In genomic region chr3L:11118627-11119395, dm6 we compare ENCODE assay signal across 1 fruit fly cellular context.
TF ChIP-seq lines count a peak whose summit lies in the region.

No protein-coding gene starts in this region.

TF ChIP-seq in whole organism, embryonic, 481 proteins besides CTCF, POLR2A, EP300 and RAD21 (continued from another document):
- TF ChIP-seq CG7786 (GFP tag; optimal IDR thresholded peaks at IDR 0.05; lab: Kevin White, UChicago), result peak; percentile 59
- peak; percentile 81 for TF ChIP-seq HLHmδ (GFP tag; optimal IDR thresholded peaks at IDR 0.05; lab: Kevin White, UChicago)
- TF ChIP-seq fd102C (GFP tag; optimal IDR thresholded peaks at IDR 0.05; lab: Kevin White, UChicago), result peak; percentile 88
- peak; percentile 57; the same call in 1 of the 3 replicates for TF ChIP-seq CG11695 (GFP tag; IDR thresholded peaks at IDR 0.05; lab: Robert Waterston, UW)
- peak; percentile 58; the same call in 1 of the 2 replicates for TF ChIP-seq stc (GFP tag; IDR thresholded peaks at IDR 0.05; lab: Robert Waterston, UW)
- peak; percentile 62 for TF ChIP-seq CG15269 (tag; optimal IDR thresholded peaks at IDR 0.05; lab: Kevin White, UChicago)
- TF ChIP-seq Chrac-16 (GFP tag; optimal IDR thresholded peaks at IDR 0.05; lab: Kevin White, UChicago), result no peak
- TF ChIP-seq D (optimal IDR thresholded peaks at IDR 0.05; lab: Kevin White, UChicago), result no peak
- peak; percentile 61 for TF ChIP-seq D (GFP tag; optimal IDR thresholded peaks at IDR 0.05; lab: Kevin White, UChicago)
- TF ChIP-seq eyg (GFP tag; optimal IDR thresholded peaks at IDR 0.05; lab: Kevin White, UChicago), result peak; percentile 33
- TF ChIP-seq CG5245 (GFP tag; optimal IDR thresholded peaks at IDR 0.05; lab: Kevin White, UChicago), result peak; percentile 45
- peak; percentile 73 for TF ChIP-seq grn (GFP tag; optimal IDR thresholded peaks at IDR 0.05; lab: Kevin White, UChicago)
- no peak for TF ChIP-seq trem (tag; optimal IDR thresholded peaks at IDR 0.05; lab: Kevin White, UChicago)
- TF ChIP-seq dati (GFP tag; IDR thresholded peaks at IDR 0.05; lab: Robert Waterston, UW), result no peak
- peak; percentile 49 for TF ChIP-seq repo (GFP tag; optimal IDR thresholded peaks at IDR 0.05; lab: Kevin White, UChicago)
- no peak for TF ChIP-seq cad (GFP tag; optimal IDR thresholded peaks at IDR 0.05; lab: Kevin White, UChicago)
- TF ChIP-seq CG13123 (GFP tag; optimal IDR thresholded peaks at IDR 0.05; lab: Kevin White, UChicago), result peak; percentile 68
- peak; percentile 84 for TF ChIP-seq Hey (tag; optimal IDR thresholded peaks at IDR 0.05; lab: Kevin White, UChicago)
- TF ChIP-seq CG4854 (GFP tag; optimal IDR thresholded peaks at IDR 0.05; lab: Kevin White, UChicago), result peak; percentile 34
- TF ChIP-seq zf30C (GFP tag; optimal IDR thresholded peaks at IDR 0.05; lab: Kevin White, UChicago), result peak; percentile 51
- peak; percentile 43 for TF ChIP-seq row (GFP tag; IDR thresholded peaks at IDR 0.05; lab: Robert Waterston, UW)
- peak; percentile 86 for TF ChIP-seq CG15479 (GFP tag; optimal IDR thresholded peaks at IDR 0.05; lab: Kevin White, UChicago)
- no peak for TF ChIP-seq tin (GFP tag; optimal IDR thresholded peaks at IDR 0.05; lab: Kevin White, UChicago)
- TF ChIP-seq chn (GFP tag; optimal IDR thresholded peaks at IDR 0.05; lab: Kevin White, UChicago), result no peak
- TF ChIP-seq Lim3 (GFP tag; IDR thresholded peaks at IDR 0.05; lab: Robert Waterston, UW), result no peak
- TF ChIP-seq fd96Cb (tag; optimal IDR thresholded peaks at IDR 0.05; lab: Kevin White, UChicago), result no peak
- TF ChIP-seq Bteb2 (GFP tag; optimal IDR thresholded peaks at IDR 0.05; lab: Kevin White, UChicago), result peak; percentile 41
- 0 out of 3 replicates have a peak, but pooled peaks have one; percentile 66 for TF ChIP-seq C15 (GFP tag; IDR thresholded peaks at IDR 0.05; lab: Robert Waterston, UW)
- TF ChIP-seq Drgx (GFP tag; IDR thresholded peaks at IDR 0.05; lab: Robert Waterston, UW), result peak; percentile 53; the same call in 1 of the 2 replicates
- TF ChIP-seq slp2 (GFP tag; optimal IDR thresholded peaks at IDR 0.05; lab: Kevin White, UChicago), result peak; percentile 52
- peak; percentile 76 for TF ChIP-seq CG12219 (GFP tag; optimal IDR thresholded peaks at IDR 0.05; lab: Kevin White, UChicago)
- TF ChIP-seq CG1024 (GFP tag; IDR thresholded peaks at IDR 0.05; lab: Robert Waterston, UW), result peak; percentile 68; the same call in 1 of the 2 replicates
- peak; percentile 73 for TF ChIP-seq nom (GFP tag; optimal IDR thresholded peaks at IDR 0.05; lab: Kevin White, UChicago)
- TF ChIP-seq bowl (GFP tag; IDR thresholded peaks at IDR 0.05; lab: Robert Waterston, UW), result no peak
- no peak for TF ChIP-seq ham (GFP tag; IDR thresholded peaks at IDR 0.05; lab: Robert Waterston, UW)
- peak; percentile 76 for TF ChIP-seq disco-r (GFP tag; optimal IDR thresholded peaks at IDR 0.05; lab: Kevin White, UChicago)
- peak; percentile 44 for TF ChIP-seq CG12942 (GFP tag; optimal IDR thresholded peaks at IDR 0.05; lab: Kevin White, UChicago)
- peak; percentile 64; the same call in 1 of the 3 replicates for TF ChIP-seq CG17361 (GFP tag; IDR thresholded peaks at IDR 0.05; lab: Robert Waterston, UW)
- TF ChIP-seq Vsx1 (GFP tag; optimal IDR thresholded peaks at IDR 0.05; lab: Kevin White, UChicago), result peak; percentile 71
- TF ChIP-seq abd-A (tag; optimal IDR thresholded peaks at IDR 0.05; lab: Kevin White, UChicago), result peak; percentile 98
- TF ChIP-seq B-H2 (GFP tag; optimal IDR thresholded peaks at IDR 0.05; lab: Kevin White, UChicago), result peak; percentile 92
- TF ChIP-seq CG7928 (GFP tag; optimal IDR thresholded peaks at IDR 0.05; lab: Kevin White, UChicago), result no peak
- TF ChIP-seq CkIIα-i1 (GFP tag; IDR thresholded peaks at IDR 0.05; lab: Robert Waterston, UW), result no peak
- TF ChIP-seq pita (GFP tag; optimal IDR thresholded peaks at IDR 0.05; lab: Kevin White, UChicago), result no peak
- TF ChIP-seq CG4730 (GFP tag; IDR thresholded peaks at IDR 0.05; lab: Robert Waterston, UW), result no peak
- TF ChIP-seq ems (GFP tag; optimal IDR thresholded peaks at IDR 0.05; lab: Kevin White, UChicago), result peak; percentile 15
- TF ChIP-seq CG5180 (GFP tag; optimal IDR thresholded peaks at IDR 0.05; lab: Kevin White, UChicago), result peak; percentile 77
- TF ChIP-seq CG18011 (GFP tag; optimal IDR thresholded peaks at IDR 0.05; lab: Kevin White, UChicago), result peak; percentile 23
- peak; percentile 54 for TF ChIP-seq CG3847 (GFP tag; IDR thresholded peaks at IDR 0.05; lab: Robert Waterston, UW)
- peak; percentile 55 to 75 for TF ChIP-seq Pdp1 (GFP tag; optimal IDR thresholded peaks at IDR 0.05; lab: Kevin White, UChicago)
- peak; percentile 58 for TF ChIP-seq odd (GFP tag; optimal IDR thresholded peaks at IDR 0.05; lab: Kevin White, UChicago)
- peak; percentile 85 for TF ChIP-seq schlank (tag; optimal IDR thresholded peaks at IDR 0.05; lab: Kevin White, UChicago)
- TF ChIP-seq tx (GFP tag; optimal IDR thresholded peaks at IDR 0.05; lab: Kevin White, UChicago), result peak; percentile 47
- TF ChIP-seq CG9817 (tag; optimal IDR thresholded peaks at IDR 0.05; lab: Kevin White, UChicago), result peak; percentile 46
- TF ChIP-seq CG6683 (GFP tag; optimal IDR thresholded peaks at IDR 0.05; lab: Kevin White, UChicago), result peak; percentile 77
- TF ChIP-seq Hr51 (GFP tag; optimal IDR thresholded peaks at IDR 0.05; lab: Kevin White, UChicago), result peak; percentile 48 to 76
- TF ChIP-seq MBD-R2 (GFP tag; IDR thresholded peaks at IDR 0.05; lab: Robert Waterston, UW), result peak; percentile 48; the same call in 1 of the 2 replicates
- TF ChIP-seq usp (GFP tag; optimal IDR thresholded peaks at IDR 0.05; lab: Kevin White, UChicago), result no peak
- TF ChIP-seq CG34422 (GFP tag; IDR thresholded peaks at IDR 0.05; lab: Robert Waterston, UW), result peak; percentile 80; the same call in 1 of the 3 replicates
- 0 out of 2 replicates have a peak, but pooled peaks have one; percentile 27 for TF ChIP-seq CG11247 (GFP tag; IDR thresholded peaks at IDR 0.05; lab: Robert Waterston, UW)
- TF ChIP-seq CG9437 (GFP tag; optimal IDR thresholded peaks at IDR 0.05; lab: Kevin White, UChicago), result no peak
- TF ChIP-seq Mad (GFP tag; optimal IDR thresholded peaks at IDR 0.05; lab: Kevin White, UChicago), result peak; percentile 7
- TF ChIP-seq pzg (GFP tag; optimal IDR thresholded peaks at IDR 0.05; lab: Kevin White, UChicago), result peak; percentile 14
- TF ChIP-seq fu2 (GFP tag; optimal IDR thresholded peaks at IDR 0.05; lab: Kevin White, UChicago), result no peak
- peak; percentile 64 for TF ChIP-seq p53 (GFP tag; optimal IDR thresholded peaks at IDR 0.05; lab: Kevin White, UChicago)
- TF ChIP-seq mirr (GFP tag; optimal IDR thresholded peaks at IDR 0.05; lab: Kevin White, UChicago), result peak; percentile 96
- TF ChIP-seq GATAe (GFP tag; conservative IDR thresholded peaks at IDR 0.05; lab: Robert Waterston, UW), result no peak
- TF ChIP-seq CG11696 (GFP tag; IDR thresholded peaks at IDR 0.05; lab: Robert Waterston, UW), result 0 out of 2 replicates have a peak, but pooled peaks have one; percentile 26
- peak; percentile 73 for TF ChIP-seq CG3838 (GFP tag; optimal IDR thresholded peaks at IDR 0.05; lab: Kevin White, UChicago)
- TF ChIP-seq ATbp (GFP tag; optimal IDR thresholded peaks at IDR 0.05; lab: Kevin White, UChicago), result peak; percentile 94
- TF ChIP-seq CG43689 (GFP tag; IDR thresholded peaks at IDR 0.05; lab: Robert Waterston, UW), result no peak
- peak; percentile 50 for TF ChIP-seq CG17829 (tag; optimal IDR thresholded peaks at IDR 0.05; lab: Kevin White, UChicago)
- peak; percentile 76 for TF ChIP-seq ara (GFP tag; IDR thresholded peaks at IDR 0.05; lab: Robert Waterston, UW)
- TF ChIP-seq CG4707 (GFP tag; optimal IDR thresholded peaks at IDR 0.05; lab: Kevin White, UChicago), result peak; percentile 72
- TF ChIP-seq Stat92E (GFP tag; optimal IDR thresholded peaks at IDR 0.05; lab: Kevin White, UChicago), result peak in 1 of 3 experiments; percentile 15
- TF ChIP-seq wdn (GFP tag; IDR thresholded peaks at IDR 0.05; lab: Robert Waterston, UW), result peak; percentile 51; the same call in 1 of the 2 replicates
- TF ChIP-seq CG18599 (GFP tag; optimal IDR thresholded peaks at IDR 0.05; lab: Kevin White, UChicago), result peak; percentile 91
- peak; percentile 49 for TF ChIP-seq Max (GFP tag; optimal IDR thresholded peaks at IDR 0.05; lab: Kevin White, UChicago)
- no peak for TF ChIP-seq sna (GFP tag; IDR thresholded peaks at IDR 0.05; lab: Robert Waterston, UW; ENCODE audit: partially characterized antibody)
- peak; percentile 44 for TF ChIP-seq Spps (tag; optimal IDR thresholded peaks at IDR 0.05; lab: Kevin White, UChicago)
- no peak for TF ChIP-seq Ets65A (GFP tag; lab: Kevin White, UChicago)
- TF ChIP-seq CG10462 (GFP tag; optimal IDR thresholded peaks at IDR 0.05; lab: Kevin White, UChicago), result no peak
- no peak for TF ChIP-seq CG2889 (GFP tag; IDR thresholded peaks at IDR 0.05; lab: Robert Waterston, UW)
- TF ChIP-seq nerfin-1 (tag; optimal IDR thresholded peaks at IDR 0.05; lab: Kevin White, UChicago), result peak; percentile 86
- peak; percentile 64 for TF ChIP-seq CG1603 (tag; optimal IDR thresholded peaks at IDR 0.05; lab: Kevin White, UChicago)
- peak; percentile 25 for TF ChIP-seq CG31441 (GFP tag; IDR thresholded peaks at IDR 0.05; lab: Robert Waterston, UW)
- TF ChIP-seq corto (GFP tag; optimal IDR thresholded peaks at IDR 0.05; lab: Kevin White, UChicago), result peak; percentile 74
- no peak for TF ChIP-seq Neu2 (GFP tag; optimal IDR thresholded peaks at IDR 0.05; lab: Kevin White, UChicago; ENCODE audit: borderline replicate concordance)
- TF ChIP-seq CG14667 (GFP tag; IDR thresholded peaks at IDR 0.05; lab: Robert Waterston, UW), result no peak
- TF ChIP-seq CG6175 (GFP tag; IDR thresholded peaks at IDR 0.05; lab: Robert Waterston, UW), result peak; percentile 72; the same call in 1 of the 3 replicates
- TF ChIP-seq sug (tag; optimal IDR thresholded peaks at IDR 0.05; lab: Kevin White, UChicago), result peak; percentile 85
- peak; percentile 69 for TF ChIP-seq CG11723 (GFP tag; optimal IDR thresholded peaks at IDR 0.05; lab: Kevin White, UChicago)
- no peak for TF ChIP-seq Oli (tag; optimal IDR thresholded peaks at IDR 0.05; lab: Kevin White, UChicago)
- peak; percentile 65 for TF ChIP-seq NfI (GFP tag; optimal IDR thresholded peaks at IDR 0.05; lab: Kevin White, UChicago)
- no peak for TF ChIP-seq emc (GFP tag; optimal IDR thresholded peaks at IDR 0.05; lab: Kevin White, UChicago)
- TF ChIP-seq sens-2 (GFP tag; IDR thresholded peaks at IDR 0.05; lab: Robert Waterston, UW), result peak; percentile 68
- peak; percentile 69 for TF ChIP-seq CG2202 (tag; optimal IDR thresholded peaks at IDR 0.05; lab: Kevin White, UChicago)
- TF ChIP-seq CG17912 (GFP tag; optimal IDR thresholded peaks at IDR 0.05; lab: Kevin White, UChicago), result peak; percentile 92
- TF ChIP-seq CG12744 (GFP tag; optimal IDR thresholded peaks at IDR 0.05; lab: Kevin White, UChicago), result peak; percentile 69
- no peak for TF ChIP-seq CG10565 (GFP tag; optimal IDR thresholded peaks at IDR 0.05; lab: Kevin White, UChicago)
- peak; percentile 77 for TF ChIP-seq zfh1 (GFP tag; IDR thresholded peaks at IDR 0.05; lab: Robert Waterston, UW)
- TF ChIP-seq amos (GFP tag; IDR thresholded peaks at IDR 0.05; lab: Robert Waterston, UW; ENCODE audit: partially characterized antibody), result no peak; the same call in 1 of the 2 replicates
- TF ChIP-seq Ada2b (GFP tag; IDR thresholded peaks at IDR 0.05; lab: Robert Waterston, UW), result no peak
- TF ChIP-seq CG3163 (GFP tag; optimal IDR thresholded peaks at IDR 0.05; lab: Kevin White, UChicago), result peak; percentile 72
- TF ChIP-seq ab (GFP tag; optimal IDR thresholded peaks at IDR 0.05; lab: Kevin White, UChicago), result no peak
- TF ChIP-seq vfl (GFP tag; optimal IDR thresholded peaks at IDR 0.05; lab: Kevin White, UChicago), result peak; percentile 24
- TF ChIP-seq seq (GFP tag; IDR thresholded peaks at IDR 0.05; lab: Robert Waterston, UW), result peak; percentile 80
- peak; percentile 33; the same call in 1 of the 2 replicates for TF ChIP-seq HLH3B (GFP tag; IDR thresholded peaks at IDR 0.05; lab: Robert Waterston, UW)
- TF ChIP-seq CG34224 (GFP tag; IDR thresholded peaks at IDR 0.05; lab: Robert Waterston, UW; ENCODE audit: partially characterized antibody), result peak; percentile 12; the same call in 1 of the 3 replicates
- TF ChIP-seq CG10654 (GFP tag; optimal IDR thresholded peaks at IDR 0.05; lab: Kevin White, UChicago), result peak; percentile 8
- TF ChIP-seq gsb-n (tag; optimal IDR thresholded peaks at IDR 0.05; lab: Kevin White, UChicago), result peak; percentile 57
- TF ChIP-seq NC2α (GFP tag; optimal IDR thresholded peaks at IDR 0.05; lab: Kevin White, UChicago), result peak; percentile 69
- no peak for TF ChIP-seq prd (optimal IDR thresholded peaks at IDR 0.05; lab: Kevin White, UChicago)
- TF ChIP-seq prd (GFP tag; IDR thresholded peaks at IDR 0.05; lab: Robert Waterston, UW), result peak; percentile 47; the same call in 2 of the 3 replicates
- peak; percentile 77 for TF ChIP-seq sim (GFP tag; IDR thresholded peaks at IDR 0.05; lab: Robert Waterston, UW)
- TF ChIP-seq CG4617 (GFP tag; optimal IDR thresholded peaks at IDR 0.05; lab: Kevin White, UChicago; ENCODE audit: borderline replicate concordance), result peak; percentile 12
- no peak for TF ChIP-seq eve (GFP tag; optimal IDR thresholded peaks at IDR 0.05; lab: Kevin White, UChicago)
